Fruit fly (Drosophila melanogaster) whole organism, embryonic: Measurements from ENCODE around the gene CG42534.
A peak's percentile ranks its signal among the peaks of the same experiment; 100 is the strongest.

ENCODE experiments used
- Adf1 ChIP-seq: fragments of 200-800 bp; sonication (Bioruptor generic); IDR thresholded peaks from 2 replicates; pipeline ENCODE4 v1.3.6; 2022; ENCODE audit warnings: missing biosample characterization, missing genetic modification characterization
- CG12769 ChIP-seq: fragments of 200-800 bp; sonication (Bioruptor generic); optimal IDR thresholded peaks from 2 replicates; lab custom pipeline; 2019; ENCODE audit warnings: missing biosample characterization, mild to moderate bottlenecking, missing genetic modification characterization, moderate library complexity
- CG13894 ChIP-seq: fragments of 200-800 bp; sonication (Bioruptor generic); optimal IDR thresholded peaks from 3 replicates; lab custom pipeline; 2018; ENCODE audit warnings: missing biosample characterization, mild to moderate bottlenecking, missing genetic modification characterization, moderate library complexity
- CG14014 ChIP-seq: fragments of 200-800 bp; sonication (Bioruptor generic); IDR thresholded peaks from 2 replicates; pipeline ENCODE4 v1.3.6; 2022; ENCODE audit warnings: missing biosample characterization, missing genetic modification characterization
- CG16863 ChIP-seq: fragments of 200-800 bp; sonication (Bioruptor generic); optimal IDR thresholded peaks from 3 replicates; lab custom pipeline; 2016; ENCODE audit warnings: missing biosample characterization, missing genetic modification characterization
- CG17912 ChIP-seq: fragments of 200-800 bp; sonication (Bioruptor generic); optimal IDR thresholded peaks from 2 replicates; lab custom pipeline; 2018; ENCODE audit warnings: missing biosample characterization, mild to moderate bottlenecking, missing genetic modification characterization
- CG4328 ChIP-seq: fragments of 200-800 bp; sonication (Bioruptor generic); optimal IDR thresholded peaks from 3 replicates; lab custom pipeline; 2017; ENCODE audit warnings: missing biosample characterization, missing genetic modification reagents, missing genetic modification characterization
- CG5953 ChIP-seq: fragments of 200-800 bp; sonication (Bioruptor generic); IDR thresholded peaks from 2 replicates; pipeline ENCODE4 v1.3.6; 2022; ENCODE audit warnings: missing biosample characterization, missing genetic modification characterization
- CG6689 ChIP-seq: fragments of 200-800 bp; sonication (Bioruptor generic); IDR thresholded peaks from 2 replicates; pipeline ENCODE4 v1.3.6; 2022; ENCODE audit warnings: missing biosample characterization, missing genetic modification characterization
- CG7745 ChIP-seq: fragments of 200-800 bp; sonication (Bioruptor generic); optimal IDR thresholded peaks from 2 replicates; lab custom pipeline; 2018; ENCODE audit warnings: missing biosample characterization, mild to moderate bottlenecking, missing genetic modification characterization, moderate library complexity
- CG7786 ChIP-seq: fragments of 200-800 bp; sonication (Bioruptor generic); optimal IDR thresholded peaks from 2 replicates; lab custom pipeline; 2016; ENCODE audit warnings: missing biosample characterization, missing genetic modification characterization
- CG7839 ChIP-seq: fragments of 200-800 bp; sonication (Bioruptor generic); optimal IDR thresholded peaks from 3 replicates; lab custom pipeline; 2018; ENCODE audit warnings: missing biosample characterization, mild to moderate bottlenecking, missing genetic modification characterization, moderate library complexity
- CG7987 ChIP-seq: fragments of 200-800 bp; sonication (Bioruptor generic); optimal IDR thresholded peaks from 2 replicates; lab custom pipeline; 2018; ENCODE audit warnings: missing biosample characterization, mild to moderate bottlenecking, missing genetic modification characterization, moderate library complexity
- CG8478 ChIP-seq: fragments of >200 bp; optimal IDR thresholded peaks from 2 replicates; lab custom pipeline; 2018
- E2f1 ChIP-seq: fragments of 200-800 bp; sonication (Bioruptor generic); IDR thresholded peaks from 2 replicates; pipeline ENCODE4 v1.3.6; 2022; ENCODE audit warnings: missing biosample characterization, missing genetic modification characterization
- Elba2 ChIP-seq: fragments of 200-800 bp; sonication (Bioruptor generic); optimal IDR thresholded peaks from 3 replicates; lab custom pipeline; 2016; ENCODE audit warnings: missing biosample characterization, missing genetic modification characterization
- Gsc ChIP-seq: fragments of 200-800 bp; sonication (Bioruptor generic); IDR thresholded peaks from 2 replicates; pipeline ENCODE4 v1.3.6; 2022; ENCODE audit warnings: missing biosample characterization, missing genetic modification characterization
- Hsf ChIP-seq: fragments of 200-800 bp; sonication (Bioruptor generic); optimal IDR thresholded peaks from 3 replicates; lab custom pipeline; 2016; ENCODE audit warnings: missing biosample characterization, missing genetic modification characterization
- Kr ChIP-seq: fragments of 200-800 bp; sonication (Bioruptor generic); optimal IDR thresholded peaks from 2 replicates; lab custom pipeline; 2017; ENCODE audit warnings: missing biosample characterization, mild to moderate bottlenecking, missing genetic modification characterization
- Med ChIP-seq: fragments of 200-800 bp; sonication (Bioruptor generic); peaks from one replicate; lab custom pipeline; 2016; ENCODE audit warnings: missing biosample characterization, missing genetic modification characterization, mild to moderate bottlenecking, inconsistent platforms, moderate library complexity
- NC2β ChIP-seq: fragments of 200-800 bp; sonication (Bioruptor generic); optimal IDR thresholded peaks from 2 replicates; lab custom pipeline; 2016; ENCODE audit warnings: missing biosample characterization, missing genetic modification characterization
- Sox102F ChIP-seq: fragments of 200-800 bp; sonication (Bioruptor generic); optimal IDR thresholded peaks from 2 replicates; lab custom pipeline; 2018; ENCODE audit warnings: missing biosample characterization, mild to moderate bottlenecking, missing genetic modification characterization, moderate library complexity
- abd-A ChIP-seq: fragments of 200-800 bp; sonication (Bioruptor generic); optimal IDR thresholded peaks from 3 replicates; lab custom pipeline; 2019; ENCODE audit warnings: missing biosample characterization, mild to moderate bottlenecking, missing genetic modification characterization, moderate library complexity
- bigmax ChIP-seq: fragments of 200-800 bp; sonication (Bioruptor generic); optimal IDR thresholded peaks from 2 replicates; lab custom pipeline; 2018; ENCODE audit warnings: missing biosample characterization, mild to moderate bottlenecking, missing genetic modification characterization
- bowl ChIP-seq: fragments of 200-800 bp; sonication (Bioruptor generic); IDR thresholded peaks from 2 replicates; pipeline ENCODE4 v1.3.6; 2022; ENCODE audit warnings: missing biosample characterization, missing genetic modification characterization
- chinmo ChIP-seq: fragments of 200-800 bp; sonication (Bioruptor generic); IDR thresholded peaks from 4 replicates; pipeline ENCODE4 v1.3.6; 2022; ENCODE audit warnings: missing biosample characterization, missing genetic modification characterization; ENCODE audit not compliant: partially characterized antibody
- cwo ChIP-seq: fragments of 200-800 bp; sonication (Bioruptor generic); optimal IDR thresholded peaks from 3 replicates; lab custom pipeline; 2017; ENCODE audit warnings: missing biosample characterization, missing genetic modification characterization, mild to moderate bottlenecking, moderate library complexity, missing genetic modification reagents
- dpn ChIP-seq, 2 experiments: fragments of 200-800 bp; sonication (Bioruptor generic); optimal IDR thresholded peaks; 3 replicates each; lab custom pipeline; 2016; ENCODE audit warnings: missing biosample characterization in 2 of 2, missing genetic modification characterization in 2 of 2
- exex ChIP-seq: fragments of 200-800 bp; sonication (Bioruptor generic); optimal IDR thresholded peaks from 4 replicates; lab custom pipeline; 2018; ENCODE audit warnings: missing biosample characterization, mild to moderate bottlenecking, missing genetic modification characterization, moderate library complexity
- fd96Cb ChIP-seq: fragments of 200-800 bp; sonication (Bioruptor generic); optimal IDR thresholded peaks from 2 replicates; lab custom pipeline; 2018; ENCODE audit warnings: missing biosample characterization, mild to moderate bottlenecking, missing genetic modification characterization, moderate library complexity
- ftz-f1 ChIP-seq: fragments of 200-800 bp; sonication (Bioruptor generic); optimal IDR thresholded peaks from 2 replicates; lab custom pipeline; 2016; ENCODE audit warnings: missing biosample characterization, missing genetic modification characterization
- gcm2 ChIP-seq: fragments of 200-800 bp; sonication (Bioruptor generic); optimal IDR thresholded peaks from 2 replicates; lab custom pipeline; 2016; ENCODE audit warnings: missing biosample characterization, missing genetic modification characterization
- mirr ChIP-seq: fragments of 200-800 bp; sonication (Bioruptor generic); optimal IDR thresholded peaks from 3 replicates; lab custom pipeline; 2018; ENCODE audit warnings: missing biosample characterization, mild to moderate bottlenecking, missing genetic modification characterization
- odd ChIP-seq: fragments of 200-800 bp; sonication (Bioruptor generic); optimal IDR thresholded peaks from 2 replicates; lab custom pipeline; 2017; ENCODE audit warnings: missing biosample characterization, mild to moderate bottlenecking, missing genetic modification characterization
- pita ChIP-seq: fragments of 200-800 bp; sonication (Bioruptor generic); optimal IDR thresholded peaks from 2 replicates; lab custom pipeline; 2017; ENCODE audit warnings: missing biosample characterization, mild to moderate bottlenecking, missing genetic modification characterization
- ro ChIP-seq: fragments of 200-800 bp; sonication (Bioruptor generic); IDR thresholded peaks from 2 replicates; pipeline ENCODE4 v1.3.6; 2022; ENCODE audit warnings: missing biosample characterization, missing genetic modification characterization
- sd ChIP-seq: fragments of 200-800 bp; sonication (Bioruptor generic); optimal IDR thresholded peaks from 3 replicates; lab custom pipeline; 2018; ENCODE audit warnings: missing biosample characterization, mild to moderate bottlenecking, missing genetic modification characterization, moderate library complexity
- shn ChIP-seq: fragments of 200-800 bp; sonication (Bioruptor generic); optimal IDR thresholded peaks from 3 replicates; lab custom pipeline; 2016; ENCODE audit warnings: missing biosample characterization, missing genetic modification characterization
- slbo ChIP-seq: fragments of 200-800 bp; sonication (Bioruptor generic); IDR thresholded peaks from 2 replicates; pipeline ENCODE4 v1.3.6; 2022; ENCODE audit warnings: missing biosample characterization, missing genetic modification characterization
- sr ChIP-seq: fragments of 200-800 bp; sonication (Bioruptor generic); IDR thresholded peaks from 3 replicates; pipeline ENCODE4 v1.3.6; 2022; ENCODE audit warnings: missing biosample characterization, missing genetic modification characterization
- sug ChIP-seq: fragments of 200-800 bp; optimal IDR thresholded peaks from 2 replicates; lab custom pipeline; 2019; ENCODE audit warnings: missing biosample characterization, mild to moderate bottlenecking, missing genetic modification characterization, moderate library complexity
- wdn ChIP-seq: fragments of 200-800 bp; sonication (Bioruptor generic); IDR thresholded peaks from 2 replicates; pipeline ENCODE4 v1.3.6; 2022; ENCODE audit warnings: missing biosample characterization, missing genetic modification characterization

CG42534 gene

dm6 chr3R:27293065-27293464 lies 47.4 kb upstream of the CG42534 start:
- TF ChIP-seq exex (tag; lab: Kevin White, UChicago) (peak; percentile 70), Med (GFP tag; lab: Kevin White, UChicago) (peak; percentile 66), Elba2 (GFP tag; lab: Kevin White, UChicago) (no peak), abd-A (tag; lab: Kevin White, UChicago) (peak; percentile 31), cwo (peak; percentile 100), CG13894 (peak; percentile 18), CG12769 (tag; lab: Kevin White, UChicago) (peak; percentile 83), sr (peak; percentile 56; the same call in 1 of the 3 replicates), Adf1 (GFP tag; lab: Robert Waterston, UW) (no peak), Gsc (GFP tag; lab: Robert Waterston, UW) (no peak), Hsf (GFP tag; lab: Kevin White, UChicago) (no peak), CG7987 (GFP tag; lab: Kevin White, UChicago) (peak; percentile 100), CG7786 (no peak), mirr (peak; percentile 6), gcm2 (no peak), CG8478 (lab: Kevin White, UChicago) (peak; percentile 36), sug (tag; lab: Kevin White, UChicago) (peak; percentile 91), sd (tag; lab: Kevin White, UChicago) (peak; percentile 78)

DNA sequence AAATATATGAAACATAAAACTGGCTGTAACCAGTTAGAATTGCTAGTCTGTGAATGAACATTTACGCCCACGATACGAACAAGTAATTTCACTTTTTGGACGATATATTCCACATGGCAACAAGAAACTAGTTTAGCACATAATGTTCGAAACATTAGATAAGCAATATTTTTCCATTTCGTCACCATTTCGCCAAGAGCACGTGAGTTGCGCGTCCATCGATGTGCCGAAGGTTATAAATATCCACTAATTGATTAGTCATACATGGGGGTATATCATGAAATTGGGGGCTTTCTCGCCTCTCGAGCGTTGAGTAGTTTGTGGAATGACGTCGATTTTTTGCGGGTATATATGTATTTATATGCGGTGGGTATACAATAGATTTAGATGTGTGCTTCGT lies 46.3 kb upstream of the CG42534 start:
- TF ChIP-seq CG14014 (no peak), cwo (peak; percentile 97), bigmax (GFP tag; lab: Kevin White, UChicago) (no peak), CG4328 (no peak), chinmo (0 out of 4 replicates have a peak, but pooled peaks have one; percentile 7), CG7987 (GFP tag; lab: Kevin White, UChicago) (peak; percentile 68), slbo (GFP tag; lab: Robert Waterston, UW) (no peak), sd (tag; lab: Kevin White, UChicago) (peak; percentile 45)

DNA sequence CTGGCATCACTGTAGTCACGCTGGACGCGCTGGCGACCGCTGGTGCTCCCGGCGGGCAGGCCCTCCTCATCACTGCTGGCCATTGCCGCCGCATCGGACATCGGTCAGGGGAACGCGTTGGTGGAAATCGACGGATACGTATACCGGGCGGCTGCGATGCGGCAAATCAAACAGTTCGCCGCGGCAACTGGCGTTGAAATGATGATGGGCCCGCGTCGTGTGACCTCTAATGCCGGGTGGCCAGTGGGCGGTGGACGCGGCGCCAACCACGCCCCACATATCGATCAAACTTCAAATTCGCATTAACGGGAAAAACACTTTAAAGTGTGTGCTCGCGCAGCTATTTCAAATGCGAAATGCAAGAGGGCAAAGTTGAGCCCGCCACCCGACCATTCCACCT lies 18.2 kb upstream of the CG42534 start, which contains the start of gene CG3339:
Gene CG3339, minus strand, starts transcription at position 101 of the 400 bp plus-strand sequence.
- TF ChIP-seq CG7839 (tag; lab: Kevin White, UChicago) (no peak), fd96Cb (tag; lab: Kevin White, UChicago) (no peak), CG7745 (tag; lab: Kevin White, UChicago) (no peak), CG17912 (GFP tag; lab: Kevin White, UChicago) (no peak), CG16863 (GFP tag; lab: Kevin White, UChicago) (no peak), CG5953 (GFP tag; lab: Robert Waterston, UW) (no peak), pita (GFP tag; lab: Kevin White, UChicago) (no peak), dpn (GFP tag; optimal IDR thresholded peaks at IDR 0.05; lab: Kevin White, UChicago) (no peak), Sox102F (GFP tag; lab: Kevin White, UChicago) (no peak), CG6689 (no peak), ro (GFP tag; lab: Robert Waterston, UW) (no peak), ftz-f1 (GFP tag; lab: Kevin White, UChicago) (no peak), E2f1 (GFP tag; lab: Robert Waterston, UW) (no peak), bowl (GFP tag; lab: Robert Waterston, UW) (no peak), shn (GFP tag; lab: Kevin White, UChicago) (no peak), odd (GFP tag; lab: Kevin White, UChicago) (no peak), gcm2 (no peak), Kr (GFP tag; lab: Kevin White, UChicago) (no peak), NC2β (GFP tag; lab: Kevin White, UChicago) (no peak), wdn (GFP tag; lab: Robert Waterston, UW) (no peak)
- TF ChIP-seq, all 482 proteins: peak for 0
